Fruit fly (Drosophila melanogaster): ENCODE data around the gene CG3703.

Gene CG3703

DNA sequence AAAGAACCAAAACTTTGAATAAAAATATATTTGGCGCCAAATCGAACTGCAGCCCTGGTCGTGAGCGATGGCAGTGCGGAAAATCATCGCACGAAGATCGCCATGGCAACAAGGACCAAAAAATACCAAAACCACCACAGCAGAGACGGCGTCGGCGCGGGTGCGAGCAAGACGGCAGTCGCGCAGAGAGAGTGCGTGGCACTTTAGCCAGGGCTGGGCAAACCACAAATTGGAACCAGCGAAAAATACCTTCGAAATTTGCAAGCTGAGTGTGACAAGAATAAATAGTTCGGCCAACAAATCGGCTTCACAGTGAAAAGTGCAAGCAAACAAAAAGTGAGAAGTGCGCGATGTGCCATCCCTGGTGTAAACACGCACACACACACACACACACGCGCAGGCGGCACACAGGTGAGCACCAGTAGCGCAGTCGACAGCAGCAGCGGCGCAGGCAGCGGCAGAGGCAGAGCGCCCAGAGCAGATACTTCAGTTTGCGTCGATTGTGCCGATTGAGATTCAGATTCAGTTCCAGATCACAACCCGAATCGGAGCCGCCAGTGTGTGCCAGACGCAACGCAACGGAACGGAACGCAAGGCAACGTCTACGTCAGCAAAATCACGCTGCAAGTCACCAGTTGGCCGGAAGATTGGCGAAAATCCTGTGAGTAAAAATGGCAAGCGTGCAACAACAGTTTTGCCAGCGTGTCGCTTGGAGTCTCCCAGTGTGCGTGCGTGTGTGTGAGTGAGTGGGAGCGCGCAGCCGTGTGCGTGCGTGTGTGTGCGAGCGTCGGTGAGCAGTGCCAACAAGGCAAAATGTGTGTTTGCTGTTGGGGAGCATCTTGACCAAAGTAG, 10.3 kb downstream of the CG3703 start, which contains the start of gene TRAM:
TSS of gene TRAM (plus strand) at position 184 of the 852 bp plus-strand sequence.
- TF ChIP-seq EcR (GFP tag; optimal IDR thresholded peaks at IDR 0.05) = no peak
- TF ChIP-seq CG8478 (optimal IDR thresholded peaks at IDR 0.05) = peak; percentile 4

DNA sequence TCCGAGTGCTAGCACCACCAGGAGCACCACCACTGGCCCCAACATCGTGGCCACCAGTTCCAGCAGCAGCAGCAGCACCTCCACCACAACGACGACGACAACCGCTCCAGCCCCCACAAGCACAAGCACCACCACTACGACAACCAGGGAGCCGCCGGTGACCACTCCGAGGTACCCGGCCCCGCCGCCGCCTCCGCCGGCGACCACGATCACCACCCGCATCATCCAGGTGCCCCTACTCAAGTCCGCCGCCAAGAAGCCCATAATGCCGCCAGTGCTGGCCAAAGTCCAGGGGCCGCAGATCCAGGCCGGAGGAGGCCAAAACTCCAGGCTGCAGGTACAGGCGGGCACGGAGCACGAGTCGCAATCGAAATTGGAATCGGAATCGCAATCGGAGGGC, 11.6 kb downstream of the CG3703 start:
- TF ChIP-seq usp (GFP tag; optimal IDR thresholded peaks at IDR 0.05) (no peak), CG8478 (optimal IDR thresholded peaks at IDR 0.05) (no peak), psq (optimal IDR thresholded peaks at IDR 0.05) (no peak), EcR (GFP tag; optimal IDR thresholded peaks at IDR 0.05) (no peak), pan (optimal IDR thresholded peaks at IDR 0.05) (no peak), Dll (optimal IDR thresholded peaks at IDR 0.05) (no peak)

DNA sequence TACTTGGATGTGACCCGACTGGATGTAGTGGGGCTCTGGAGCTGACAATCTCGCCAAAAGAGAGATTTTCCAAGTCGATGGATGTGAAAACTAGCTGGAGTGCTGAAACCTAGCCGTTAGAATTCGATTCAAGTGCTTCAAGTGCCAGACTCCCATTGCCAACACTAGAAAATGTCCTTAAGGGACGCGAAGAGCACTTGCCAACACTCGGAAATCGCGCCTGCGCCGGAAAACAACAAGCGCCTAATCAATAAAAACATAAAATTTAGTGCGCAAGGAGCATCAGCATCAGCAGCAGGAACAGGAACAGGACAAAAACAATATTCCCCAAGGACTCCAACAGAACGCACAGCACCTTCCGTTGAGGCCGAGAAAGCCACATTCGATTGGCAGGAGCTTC, 12.7 kb downstream of the CG3703 start:
- TF ChIP-seq EcR (GFP tag; optimal IDR thresholded peaks at IDR 0.05) (no peak), CG8478 (optimal IDR thresholded peaks at IDR 0.05) (no peak), Dll (optimal IDR thresholded peaks at IDR 0.05) (no peak), psq (optimal IDR thresholded peaks at IDR 0.05) (no peak), usp (GFP tag; optimal IDR thresholded peaks at IDR 0.05) (no peak), pan (optimal IDR thresholded peaks at IDR 0.05) (no peak)

DNA sequence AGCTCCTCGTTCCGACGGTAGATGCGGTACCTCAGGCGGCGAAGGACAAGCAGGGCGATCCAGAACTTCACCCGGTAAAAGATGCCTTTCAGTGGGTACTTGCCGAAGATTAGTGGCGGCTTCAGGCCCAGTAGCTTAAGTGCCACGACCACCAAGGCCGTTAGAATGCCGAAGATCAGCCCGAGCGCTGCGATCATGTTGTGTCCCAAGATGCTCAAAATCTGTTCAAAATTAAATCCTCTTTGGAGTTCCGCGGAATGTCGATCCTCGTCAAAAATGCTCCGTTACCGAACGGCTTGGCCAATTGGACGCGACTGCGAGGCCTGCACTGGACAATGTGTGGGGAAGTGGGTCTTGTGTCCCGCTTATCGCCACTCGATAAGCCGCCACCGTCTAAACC, 13.4 kb downstream of the CG3703 start, which contains the start of the genes CG32815 and CG3706:
TSS of gene CG32815 (plus strand) at position 301 of the 400 bp plus-strand sequence.
TSS of gene CG3706 (minus strand) at position 310 of the 400 bp plus-strand sequence.
- TF ChIP-seq psq (optimal IDR thresholded peaks at IDR 0.05) (no peak), Dll (optimal IDR thresholded peaks at IDR 0.05) (no peak), usp (GFP tag; optimal IDR thresholded peaks at IDR 0.05) (no peak), EcR (GFP tag; optimal IDR thresholded peaks at IDR 0.05) (no peak), pan (optimal IDR thresholded peaks at IDR 0.05) (no peak), CG8478 (optimal IDR thresholded peaks at IDR 0.05) (no peak)

dm6 chrX:930048-930800, 15.3 kb downstream of the CG3703 start, which contains the start of gene CG3708:
CG3708 (minus strand) TSS chrX:930098.
- TF ChIP-seq EcR (GFP tag; optimal IDR thresholded peaks at IDR 0.05) = no peak
- TF ChIP-seq psq (optimal IDR thresholded peaks at IDR 0.05) = no peak
- TF ChIP-seq Dll (optimal IDR thresholded peaks at IDR 0.05) = no peak
- no peak for TF ChIP-seq CG8478 (optimal IDR thresholded peaks at IDR 0.05)
- no peak for TF ChIP-seq pan (optimal IDR thresholded peaks at IDR 0.05)
- TF ChIP-seq usp (GFP tag; optimal IDR thresholded peaks at IDR 0.05) = no peak

- TF ChIP-seq pan (optimal IDR thresholded peaks at IDR 0.05) (no peak), Dll (optimal IDR thresholded peaks at IDR 0.05) (no peak), psq (optimal IDR thresholded peaks at IDR 0.05) (no peak), usp (GFP tag; optimal IDR thresholded peaks at IDR 0.05) (no peak), EcR (GFP tag; optimal IDR thresholded peaks at IDR 0.05) (no peak), CG8478 (optimal IDR thresholded peaks at IDR 0.05) (no peak)
Observed at dm6 chrX:927863-928257, 17.7 kb downstream of the CG3703 start, which contains the start of the genes CG43867 and MED22. CG43867 (minus strand) TSS chrX:927975. MED22 (plus strand) TSS chrX:928139.

dm6 chrX:927209-927862, 18.2 kb downstream of the CG3703 start, which contains the start of gene Lztr1:
Lztr1 (minus strand) TSS chrX:927582.
- TF ChIP-seq CG8478 (optimal IDR thresholded peaks at IDR 0.05) = no peak
- TF ChIP-seq usp (GFP tag; optimal IDR thresholded peaks at IDR 0.05) = no peak
- no peak for TF ChIP-seq Dll (optimal IDR thresholded peaks at IDR 0.05)
- TF ChIP-seq pan (optimal IDR thresholded peaks at IDR 0.05) = no peak
- TF ChIP-seq EcR (GFP tag; optimal IDR thresholded peaks at IDR 0.05) = no peak
- no peak for TF ChIP-seq psq (optimal IDR thresholded peaks at IDR 0.05)

dm6 chrX:921359-921758, 24.2 kb downstream of the CG3703 start:
- no peak for TF ChIP-seq CG8478 (optimal IDR thresholded peaks at IDR 0.05)
- no peak for TF ChIP-seq psq (optimal IDR thresholded peaks at IDR 0.05)

dm6 chrX:908763-909497, 36.6 kb downstream of the CG3703 start:
- TF ChIP-seq psq (optimal IDR thresholded peaks at IDR 0.05) (no peak), usp (GFP tag; optimal IDR thresholded peaks at IDR 0.05) (no peak), EcR (GFP tag; optimal IDR thresholded peaks at IDR 0.05) (no peak), Dll (optimal IDR thresholded peaks at IDR 0.05) (no peak), pan (optimal IDR thresholded peaks at IDR 0.05) (no peak)

dm6 chrX:900725-901345, 44.7 kb downstream of the CG3703 start:
- TF ChIP-seq EcR (GFP tag; optimal IDR thresholded peaks at IDR 0.05) (no peak), Dll (optimal IDR thresholded peaks at IDR 0.05) (no peak), usp (GFP tag; optimal IDR thresholded peaks at IDR 0.05) (no peak), psq (optimal IDR thresholded peaks at IDR 0.05) (no peak), pan (optimal IDR thresholded peaks at IDR 0.05) (no peak), CG8478 (optimal IDR thresholded peaks at IDR 0.05) (no peak)

All from whole organism.